Fruit fly (Drosophila melanogaster) whole organism, wandering third instar larva: ENCODE results near the gene CG2278.
A peak's percentile ranks its signal among the peaks of the same experiment; 100 is the strongest.

Source experiments
- Abd-B ChIP-seq: fragments of >200 bp; optimal IDR thresholded peaks from 2 replicates; lab custom pipeline; 2017; ENCODE audit warnings: missing biosample characterization, missing genetic modification characterization
- CG32264 ChIP-seq: fragments of 200-800 bp; sonication (Bioruptor generic); optimal IDR thresholded peaks from 2 replicates; lab custom pipeline; 2016; ENCODE audit warnings: missing biosample characterization, missing genetic modification characterization
- CG9705 ChIP-seq: fragments of 200-800 bp; sonication (Bioruptor generic); optimal IDR thresholded peaks from 2 replicates; lab custom pipeline; 2018; ENCODE audit warnings: missing biosample characterization, mild to moderate bottlenecking, missing genetic modification characterization
- CrebA ChIP-seq: fragments of 200-800 bp; sonication (Bioruptor generic); optimal IDR thresholded peaks from 2 replicates; lab custom pipeline; 2016; ENCODE audit warnings: missing biosample characterization, mild to moderate bottlenecking, missing genetic modification characterization, borderline replicate concordance
- Dfd ChIP-seq: fragments of >200 bp; optimal IDR thresholded peaks from 2 replicates; lab custom pipeline; 2017; ENCODE audit warnings: missing biosample characterization, missing genetic modification characterization
- Dif ChIP-seq: fragments of 200-275, 200-300 bp; sonication (Bioruptor generic); optimal IDR thresholded peaks from 2 replicates; lab custom pipeline; 2018; ENCODE audit warnings: missing biosample characterization, missing genetic modification characterization; ENCODE audit not compliant: partially characterized antibody
- GATAd ChIP-seq: sonication (Bioruptor generic); optimal IDR thresholded peaks from 2 replicates; lab custom pipeline; 2016; ENCODE audit warnings: missing biosample characterization, missing genetic modification characterization
- HLH106 ChIP-seq: fragments of 200-800 bp; optimal IDR thresholded peaks from 3 replicates; lab custom pipeline; 2019; ENCODE audit warnings: missing biosample characterization, mild to moderate bottlenecking, missing genetic modification characterization, moderate library complexity
- Hnf4 ChIP-seq: fragments of 200-800 bp; sonication (Bioruptor generic); optimal IDR thresholded peaks from 2 replicates; lab custom pipeline; 2016; ENCODE audit warnings: missing biosample characterization, mild to moderate bottlenecking, missing genetic modification characterization
- Hr78 ChIP-seq: fragments of >200 bp; optimal IDR thresholded peaks from 2 replicates; lab custom pipeline; 2017; ENCODE audit warnings: missing biosample characterization, missing genetic modification characterization
- Hr83 ChIP-seq: fragments of 200-300 bp; sonication (Bioruptor generic); optimal IDR thresholded peaks from 2 replicates; lab custom pipeline; 2016; ENCODE audit warnings: missing biosample characterization, mild to moderate bottlenecking, missing genetic modification characterization, moderate library complexity; ENCODE audit not compliant: poor library complexity, severe bottlenecking
- Jra ChIP-seq: sonication (Bioruptor generic); optimal IDR thresholded peaks from 2 replicates; lab custom pipeline; 2016; ENCODE audit warnings: missing biosample characterization, missing genetic modification characterization
- Mio ChIP-seq: sonication (Bioruptor generic); optimal IDR thresholded peaks from 2 replicates; lab custom pipeline; 2016; ENCODE audit warnings: missing biosample characterization, missing genetic modification characterization
- Myc ChIP-seq: fragments of >200 bp; optimal IDR thresholded peaks from 2 replicates; lab custom pipeline; 2017
- N ChIP-seq: fragments of >200 bp; optimal IDR thresholded peaks from 2 replicates; lab custom pipeline; 2018; ENCODE audit warnings: missing biosample characterization, missing external identifiers, missing genetic modification characterization
- OdsH ChIP-seq: fragments of 200-800 bp; sonication (Bioruptor generic); optimal IDR thresholded peaks from 2 replicates; lab custom pipeline; 2016; ENCODE audit warnings: missing biosample characterization, mild to moderate bottlenecking, missing genetic modification characterization
- Rel ChIP-seq, 2 experiments: fragments of 200-800 bp; sonication (Bioruptor generic) in 1 of 2; optimal IDR thresholded peaks; 2 replicates in 1 of 2; 3 replicates in 1 of 2; lab custom pipeline; 2016 to 2019; ENCODE audit warnings: mild to moderate bottlenecking in 2 of 2, missing biosample characterization in 2 of 2, missing genetic modification characterization in 2 of 2, moderate library complexity in 1 of 2
- Sp1 ChIP-seq: fragments of 200-800 bp; sonication (Bioruptor generic); optimal IDR thresholded peaks from 3 replicates; lab custom pipeline; 2019; ENCODE audit warnings: missing biosample characterization, mild to moderate bottlenecking, missing genetic modification characterization, moderate library complexity
- Vsx2 ChIP-seq: fragments of 200-300, 225-300 bp; sonication (Bioruptor generic); optimal IDR thresholded peaks from 2 replicates; lab custom pipeline; 2018; ENCODE audit warnings: missing biosample characterization, missing genetic modification characterization; ENCODE audit not compliant: partially characterized antibody
- br ChIP-seq: fragments of 200-800 bp; sonication (Bioruptor generic); optimal IDR thresholded peaks from 2 replicates; lab custom pipeline; 2016; ENCODE audit warnings: missing biosample characterization, missing genetic modification characterization
- brk ChIP-seq: fragments of 200-800 bp; sonication (Bioruptor generic); optimal IDR thresholded peaks from 2 replicates; lab custom pipeline; 2016; ENCODE audit warnings: missing biosample characterization, mild to moderate bottlenecking, missing genetic modification characterization
- dl ChIP-seq, 2 experiments: fragments of 175-275, 200-275 bp in 1 of 2; fragments of 200-275 bp in 1 of 2; sonication (Bioruptor generic); optimal IDR thresholded peaks; lab custom pipeline; 2018; ENCODE audit warnings: mild to moderate bottlenecking in 2 of 2, missing biosample characterization in 2 of 2, missing genetic modification characterization in 2 of 2, moderate library complexity in 2 of 2; ENCODE audit not compliant: partially characterized antibody in 2 of 2, insufficient read depth in 1 of 2
- dmrt93B ChIP-seq: fragments of 200-800 bp; sonication (Bioruptor generic); optimal IDR thresholded peaks from 2 replicates; lab custom pipeline; 2018; ENCODE audit warnings: missing biosample characterization, mild to moderate bottlenecking, missing genetic modification characterization
- dsf ChIP-seq: sonication (Bioruptor generic); optimal IDR thresholded peaks from 2 replicates; lab custom pipeline; 2016; ENCODE audit warnings: missing biosample characterization, missing genetic modification characterization, borderline replicate concordance
- ey ChIP-seq: fragments of 200-800 bp; sonication (Bioruptor generic); optimal IDR thresholded peaks from 2 replicates; lab custom pipeline; 2016; ENCODE audit warnings: missing biosample characterization, missing genetic modification characterization
- foxo ChIP-seq, 2 experiments: fragments of 200-800 bp; sonication (Bioruptor generic); optimal IDR thresholded peaks; 2 replicates in 1 of 2; 3 replicates in 1 of 2; lab custom pipeline; 2016 to 2017; ENCODE audit warnings: missing biosample characterization in 2 of 2, missing genetic modification characterization in 2 of 2
- fru ChIP-seq: fragments of 200-800 bp; sonication (Bioruptor generic); optimal IDR thresholded peaks from 3 replicates; lab custom pipeline; 2016; ENCODE audit warnings: missing biosample characterization, mild to moderate bottlenecking, missing genetic modification characterization
- h ChIP-seq: fragments of 200-800 bp; sonication (Bioruptor generic); optimal IDR thresholded peaks from 3 replicates; lab custom pipeline; 2016; ENCODE audit warnings: missing biosample characterization, mild to moderate bottlenecking, missing genetic modification characterization
- jim ChIP-seq: fragments of 175-275, 200-325 bp; sonication (Bioruptor generic); optimal IDR thresholded peaks from 2 replicates; lab custom pipeline; 2016; ENCODE audit warnings: missing biosample characterization, mild to moderate bottlenecking, missing genetic modification characterization
- lola ChIP-seq: fragments of >200 bp; optimal IDR thresholded peaks from 2 replicates; lab custom pipeline; 2017; ENCODE audit warnings: missing biosample characterization, missing genetic modification characterization
- pan ChIP-seq: fragments of >200 bp; optimal IDR thresholded peaks from 2 replicates; lab custom pipeline; 2017
- psq ChIP-seq: fragments of 200-800 bp; sonication (Bioruptor generic); optimal IDR thresholded peaks from 3 replicates; lab custom pipeline; 2017; ENCODE audit warnings: missing biosample characterization, mild to moderate bottlenecking, missing genetic modification characterization, moderate library complexity
- rgr ChIP-seq: fragments of 200-800 bp; sonication (Bioruptor generic); optimal IDR thresholded peaks from 3 replicates; lab custom pipeline; 2016; ENCODE audit warnings: missing biosample characterization, mild to moderate bottlenecking, missing genetic modification characterization
- sage ChIP-seq: fragments of 200-800 bp; sonication (Bioruptor generic); optimal IDR thresholded peaks from 2 replicates; lab custom pipeline; 2016; ENCODE audit warnings: missing biosample characterization, mild to moderate bottlenecking, missing genetic modification characterization
- sv ChIP-seq: fragments of 200-800 bp; sonication (Bioruptor generic); optimal IDR thresholded peaks from 3 replicates; lab custom pipeline; 2016; ENCODE audit warnings: missing biosample characterization, missing genetic modification characterization
- tai ChIP-seq: sonication (Bioruptor generic); optimal IDR thresholded peaks from 2 replicates; lab custom pipeline; 2016; ENCODE audit warnings: missing biosample characterization, missing genetic modification characterization
- usp ChIP-seq: fragments of >200 bp; optimal IDR thresholded peaks from 2 replicates; lab custom pipeline; 2017; ENCODE audit warnings: missing biosample characterization, missing genetic modification characterization
- woc ChIP-seq: sonication (Bioruptor generic); optimal IDR thresholded peaks from 2 replicates; lab custom pipeline; 2016; ENCODE audit warnings: missing biosample characterization, mild to moderate bottlenecking, missing genetic modification characterization

Gene CG2278

dm6 chrX:8157294-8157693 is 12.8 kb downstream of the CG2278 start, which contains the start of the genes Traf6 and GIIIspla2:
TSS of gene Traf6 (minus strand) at chrX:8157386.
TSS of gene GIIIspla2 (plus strand) at chrX:8157628.
- TF ChIP-seq Hnf4: no peak
- no peak for TF ChIP-seq N (GFP tag; lab: Kevin White, UChicago)
- peak; percentile 84 for TF ChIP-seq rgr (GFP tag; lab: Kevin White, UChicago)
- peak; percentile 0 for TF ChIP-seq br (GFP tag; lab: Kevin White, UChicago)
- TF ChIP-seq ey (GFP tag; lab: Kevin White, UChicago): peak; percentile 64
- TF ChIP-seq Jra (GFP tag; lab: Kevin White, UChicago): peak; percentile 65
- peak; percentile 62 for TF ChIP-seq woc (GFP tag; lab: Kevin White, UChicago)
- no peak for TF ChIP-seq dsf
- TF ChIP-seq pan (lab: Kevin White, UChicago): no peak
- TF ChIP-seq fru (GFP tag; lab: Kevin White, UChicago): peak; percentile 80
- TF ChIP-seq Dfd: no peak
- peak; percentile 79 for TF ChIP-seq Sp1 (GFP tag; lab: Kevin White, UChicago)
- no peak for TF ChIP-seq Abd-B
- no peak for TF ChIP-seq dmrt93B (GFP tag; lab: Kevin White, UChicago)
- no peak for TF ChIP-seq sage (GFP tag; lab: Kevin White, UChicago)
- peak; percentile 81 for TF ChIP-seq CG9705 (GFP tag; lab: Kevin White, UChicago)
- peak in 1 of 2 experiments; percentile 74 for TF ChIP-seq foxo (GFP tag; optimal IDR thresholded peaks at IDR 0.05; lab: Kevin White, UChicago)
- no peak for TF ChIP-seq Vsx2 (GFP tag; lab: Kevin White, UChicago)
- TF ChIP-seq Rel (GFP tag; optimal IDR thresholded peaks at IDR 0.05; lab: Kevin White, UChicago): no peak
- peak; percentile 59 for TF ChIP-seq Rel (tag; optimal IDR thresholded peaks at IDR 0.05; lab: Kevin White, UChicago)
- no peak for TF ChIP-seq Dif (GFP tag; lab: Kevin White, UChicago)
- peak; percentile 54 for TF ChIP-seq sv (GFP tag; lab: Kevin White, UChicago)
- TF ChIP-seq dl (GFP tag; optimal IDR thresholded peaks at IDR 0.05; lab: Kevin White, UChicago; ENCODE audit: insufficient read depth in 1 of 2, partially characterized antibody in 2 of 2): no peak
- peak; percentile 11 for TF ChIP-seq GATAd (GFP tag; lab: Kevin White, UChicago)
- no peak for TF ChIP-seq CrebA (GFP tag; lab: Kevin White, UChicago)
- TF ChIP-seq brk (GFP tag; lab: Kevin White, UChicago): no peak
- TF ChIP-seq OdsH (GFP tag; lab: Kevin White, UChicago): peak; percentile 60
- peak; percentile 86 for TF ChIP-seq HLH106 (tag; lab: Kevin White, UChicago)
- TF ChIP-seq psq (GFP tag; lab: Kevin White, UChicago): peak; percentile 59
- peak; percentile 27 for TF ChIP-seq Hr83 (GFP tag; lab: Kevin White, UChicago)
- TF ChIP-seq jim (GFP tag; lab: Kevin White, UChicago): no peak
- TF ChIP-seq Mio (GFP tag; lab: Kevin White, UChicago): no peak
- TF ChIP-seq lola (GFP tag; lab: Kevin White, UChicago): no peak
- TF ChIP-seq CG32264 (GFP tag; lab: Kevin White, UChicago): peak; percentile 32
- peak; percentile 67 for TF ChIP-seq Myc (lab: Kevin White, UChicago)
- TF ChIP-seq Hr78 (GFP tag; lab: Kevin White, UChicago): no peak
- TF ChIP-seq h (GFP tag; lab: Kevin White, UChicago): peak; percentile 75
- TF ChIP-seq usp (GFP tag; lab: Kevin White, UChicago): no peak
- no peak for TF ChIP-seq tai

- TF ChIP-seq Rel (GFP tag; optimal IDR thresholded peaks at IDR 0.05; lab: Kevin White, UChicago): no peak
- peak; percentile 72 for TF ChIP-seq Rel (tag; optimal IDR thresholded peaks at IDR 0.05; lab: Kevin White, UChicago)
- no peak for TF ChIP-seq dl (GFP tag; optimal IDR thresholded peaks at IDR 0.05; lab: Kevin White, UChicago; ENCODE audit: insufficient read depth in 1 of 2, partially characterized antibody in 2 of 2)
- peak; percentile 5 for TF ChIP-seq GATAd (GFP tag; lab: Kevin White, UChicago)
- TF ChIP-seq sage (GFP tag; lab: Kevin White, UChicago): no peak
- TF ChIP-seq, all 38 proteins: peak for 2
Observed at dm6 chrX:8152718-8153117, 17.3 kb downstream of the CG2278 start, which contains the start of gene CG18262. TSS of gene CG18262 (plus strand) at chrX:8152948.
